Worm (Caenorhabditis elegans) whole organism, L1 larva: ENCODE data around the gene dgk-5.

Source experiments
- Y116A8C.19 ChIP-seq: sonication (generic microtip); optimal IDR thresholded peaks from 2 replicates; lab custom pipeline; 2016; ENCODE audit warnings: missing compliant biosample characterization, missing genetic modification characterization, borderline replicate concordance
- aha-1 ChIP-seq: fragments of 150-350 bp; optimal IDR thresholded peaks from 2 replicates; lab custom pipeline; 2014; ENCODE audit warnings: missing biosample characterization, missing genetic modification characterization
- aly-2 ChIP-seq: fragments of 150-350 bp; optimal IDR thresholded peaks from 2 replicates; lab custom pipeline; 2014; ENCODE audit warnings: missing biosample characterization, missing genetic modification characterization
- blmp-1 ChIP-seq: fragments of 150-350 bp; optimal IDR thresholded peaks from 2 replicates; lab custom pipeline; 2014; ENCODE audit warnings: missing biosample characterization, missing genetic modification characterization
- ceh-8 ChIP-seq: fragments of 200-800 bp; sonication (Bioruptor generic); optimal IDR thresholded peaks from 2 replicates; lab custom pipeline; 2018; ENCODE audit warnings: mild to moderate bottlenecking, missing genetic modification characterization, moderate library complexity, missing compliant biosample characterization
- ces-1 ChIP-seq: fragments of 150-350 bp; optimal IDR thresholded peaks from 2 replicates; lab custom pipeline; 2014; ENCODE audit warnings: missing biosample characterization, missing genetic modification reagents, missing genetic modification characterization
- efl-1 ChIP-seq, 4 experiments: fragments of 150-350 bp; optimal IDR thresholded peaks in 3 of 4; peaks in 1 of 4; 1 replicate in 1 of 4; 2 replicates in 3 of 4; lab custom pipeline; 2014; ENCODE audit warnings: missing biosample characterization in 2 of 4, missing genetic modification characterization in 2 of 4, missing genetic modification reagents in 2 of 4
- egl-27 ChIP-seq, 2 experiments: fragments of 150-350 bp in 1 of 2; sonication (generic microtip); optimal IDR thresholded peaks; 3 replicates each; lab custom pipeline; 2017 to 2018; ENCODE audit warnings: missing biosample characterization in 2 of 2, missing genetic modification characterization in 2 of 2, missing genetic modification reagents in 2 of 2
- fkh-10 ChIP-seq: sonication (generic microtip); optimal IDR thresholded peaks from 2 replicates; lab custom pipeline; 2017; ENCODE audit warnings: missing biosample characterization, missing genetic modification reagents, missing genetic modification characterization
- fkh-4 ChIP-seq: sonication (generic microtip); optimal IDR thresholded peaks from 2 replicates; lab custom pipeline; 2016; ENCODE audit warnings: missing compliant biosample characterization, missing genetic modification characterization, borderline replicate concordance
- fkh-8 ChIP-seq: sonication (generic microtip); optimal IDR thresholded peaks from 2 replicates; lab custom pipeline; 2016; ENCODE audit warnings: mild to moderate bottlenecking, missing genetic modification characterization, missing compliant biosample characterization
- hlh-17 ChIP-seq: fragments of 200-800 bp; sonication (Bioruptor generic); optimal IDR thresholded peaks from 2 replicates; lab custom pipeline; 2018; ENCODE audit warnings: missing genetic modification characterization, mild to moderate bottlenecking, missing compliant biosample characterization, moderate library complexity, borderline replicate concordance
- lin-14 ChIP-seq: fragments of 200-800 bp; sonication (Bioruptor generic); optimal IDR thresholded peaks from 2 replicates; lab custom pipeline; 2018; ENCODE audit warnings: mild to moderate bottlenecking, missing genetic modification characterization, moderate library complexity, missing compliant biosample characterization
- lin-35 ChIP-seq, 2 experiments: fragments of 150-350 bp; optimal IDR thresholded peaks; 2 replicates each; lab custom pipeline; 2014; ENCODE audit warnings: missing biosample characterization in 2 of 2, missing genetic modification characterization in 2 of 2, missing genetic modification reagents in 2 of 2
- mef-2 ChIP-seq: fragments of 150-350 bp; optimal IDR thresholded peaks from 2 replicates; lab custom pipeline; 2014; ENCODE audit warnings: missing biosample characterization, missing genetic modification characterization
- nhr-11 ChIP-seq: fragments of 150-350 bp; optimal IDR thresholded peaks from 2 replicates; lab custom pipeline; 2014; ENCODE audit warnings: missing biosample characterization, missing genetic modification characterization
- nhr-20 ChIP-seq: sonication (generic microtip); optimal IDR thresholded peaks from 2 replicates; lab custom pipeline; 2016; ENCODE audit warnings: mild to moderate bottlenecking, missing genetic modification characterization, missing compliant biosample characterization
- nhr-71 ChIP-seq: sonication (generic microtip); optimal IDR thresholded peaks from 2 replicates; lab custom pipeline; 2016; ENCODE audit warnings: mild to moderate bottlenecking, missing genetic modification characterization, moderate library complexity, missing compliant biosample characterization
- nhr-84 ChIP-seq: sonication (generic microtip); optimal IDR thresholded peaks from 2 replicates; lab custom pipeline; 2017; ENCODE audit warnings: missing biosample characterization, missing genetic modification characterization
- nhr-90 ChIP-seq: sonication (generic microtip); optimal IDR thresholded peaks from 2 replicates; lab custom pipeline; 2016; ENCODE audit warnings: mild to moderate bottlenecking, missing genetic modification characterization, missing compliant biosample characterization; ENCODE audit not compliant: poor library complexity
- pax-3 ChIP-seq: fragments of 200-800 bp; sonication (Bioruptor generic); optimal IDR thresholded peaks from 2 replicates; lab custom pipeline; 2018; ENCODE audit warnings: mild to moderate bottlenecking, missing genetic modification characterization, moderate library complexity, missing compliant biosample characterization
- rnt-1 ChIP-seq: sonication (generic microtip); optimal IDR thresholded peaks from 2 replicates; lab custom pipeline; 2016; ENCODE audit warnings: mild to moderate bottlenecking, missing genetic modification characterization, moderate library complexity, missing compliant biosample characterization
- tlp-1 ChIP-seq: fragments of 150-350 bp; optimal IDR thresholded peaks from 2 replicates; lab custom pipeline; 2014; ENCODE audit warnings: missing biosample characterization, missing genetic modification characterization
- vab-15 ChIP-seq: sonication (generic microtip); optimal IDR thresholded peaks from 2 replicates; lab custom pipeline; 2017; ENCODE audit warnings: missing genotype, mild to moderate bottlenecking, missing genetic modification characterization, missing compliant biosample characterization
- zag-1 ChIP-seq: fragments of 150-350 bp; optimal IDR thresholded peaks from 2 replicates; lab custom pipeline; 2014; ENCODE audit warnings: missing biosample characterization, missing genetic modification characterization
- zip-4 ChIP-seq: fragments of 200-800 bp; sonication (Bioruptor generic); optimal IDR thresholded peaks from 2 replicates; lab custom pipeline; 2018; ENCODE audit warnings: mild to moderate bottlenecking, missing genetic modification characterization, moderate library complexity, missing compliant biosample characterization

Gene dgk-5

DNA sequence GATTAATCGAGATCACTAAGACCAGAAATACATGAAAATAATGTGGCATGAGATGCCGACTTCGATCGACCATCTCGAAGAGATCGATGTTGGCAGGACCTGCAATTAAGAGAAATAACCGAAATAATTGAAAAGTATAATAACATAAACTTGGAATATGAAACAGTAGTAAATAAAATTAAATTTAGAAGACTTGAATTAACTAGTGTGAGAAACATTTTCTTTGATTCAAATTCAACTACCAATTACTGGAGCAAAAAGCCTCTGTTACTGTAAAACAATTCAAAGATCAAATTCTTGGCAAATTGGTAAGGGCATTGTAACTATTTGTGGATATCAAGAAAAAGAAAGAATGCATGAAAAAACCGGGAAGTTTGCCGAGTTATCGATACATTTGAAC is 43.0 kb upstream of the dgk-5 start, which contains the start of gene R05G9R.1:
Gene R05G9R.1, minus strand, starts transcription at position 101 of the 400 bp plus-strand sequence.
- TF ChIP-seq egl-27 (tag; optimal IDR thresholded peaks at IDR 0.05; lab: Kevin White, UChicago) (no peak), pax-3 (no peak), fkh-8 (tag; lab: Kevin White, UChicago) (no peak), efl-1 (optimal IDR thresholded peaks at IDR 0.05; lab: Kevin White, UChicago) (no peak), efl-1 (GFP tag; optimal IDR thresholded peaks at IDR 0.05 in 1 of 2; lab: Kevin White, UChicago) (peak in 1 of 2 experiments; percentile 9), nhr-11 (tag; lab: Kevin White, UChicago) (no peak)

- no peak for TF ChIP-seq fkh-4 (tag; lab: Kevin White, UChicago)
- TF ChIP-seq blmp-1 (tag; lab: Kevin White, UChicago): peak; percentile 65
- TF ChIP-seq Y116A8C.19 (tag; lab: Kevin White, UChicago): no peak
- TF ChIP-seq aly-2 (tag; lab: Kevin White, UChicago): no peak
These were observed 42.5 kb upstream of the dgk-5 start for ce11 chrII:6513357-6513756.

DNA sequence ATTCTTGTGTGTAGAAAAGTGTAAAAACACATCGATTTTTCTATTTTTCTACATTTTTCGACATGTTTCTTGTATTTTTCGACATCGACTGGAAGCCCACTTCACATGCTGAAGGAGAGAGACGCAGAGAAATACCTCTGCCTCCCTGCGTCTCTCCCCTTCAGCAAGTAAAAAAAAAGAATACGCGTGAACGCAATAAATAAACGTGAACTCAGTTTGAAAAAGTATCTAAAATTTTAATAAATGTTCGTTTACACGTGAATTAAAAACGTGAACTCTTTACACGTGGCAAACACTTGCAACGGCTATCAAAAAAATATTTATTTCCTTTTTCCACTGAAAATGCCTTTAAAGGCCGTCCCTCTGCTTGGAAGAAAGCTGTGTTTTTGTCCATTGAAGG is 31.9 kb upstream of the dgk-5 start, which contains the start of gene R05G9.1:
Gene R05G9.1, plus strand, starts transcription at position 343 of the 400 bp plus-strand sequence.
- TF ChIP-seq zag-1 (no peak), lin-14 (GFP tag; lab: Kevin White, UChicago) (peak; percentile 43), efl-1 (optimal IDR thresholded peaks at IDR 0.05; lab: Kevin White, UChicago) (peak; percentile 19 to 35), efl-1 (GFP tag; optimal IDR thresholded peaks at IDR 0.05 in 1 of 2; lab: Kevin White, UChicago) (peak; percentile 1 to 90)

ce11 chrII:6501420-6501819 is 30.5 kb upstream of the dgk-5 start, which contains the start of gene R05G9.3:
TSS of gene R05G9.3 (minus strand) at chrII:6501520.
- TF ChIP-seq nhr-20 (no peak), vab-15 (tag; lab: Kevin White, UChicago) (no peak), mef-2 (tag; lab: Kevin White, UChicago) (no peak), zip-4 (GFP tag; lab: Kevin White, UChicago) (no peak), hlh-17 (no peak), ceh-8 (no peak), nhr-90 (tag; lab: Kevin White, UChicago) (no peak)
- TF ChIP-seq, all 84 proteins: peak for 0

DNA sequence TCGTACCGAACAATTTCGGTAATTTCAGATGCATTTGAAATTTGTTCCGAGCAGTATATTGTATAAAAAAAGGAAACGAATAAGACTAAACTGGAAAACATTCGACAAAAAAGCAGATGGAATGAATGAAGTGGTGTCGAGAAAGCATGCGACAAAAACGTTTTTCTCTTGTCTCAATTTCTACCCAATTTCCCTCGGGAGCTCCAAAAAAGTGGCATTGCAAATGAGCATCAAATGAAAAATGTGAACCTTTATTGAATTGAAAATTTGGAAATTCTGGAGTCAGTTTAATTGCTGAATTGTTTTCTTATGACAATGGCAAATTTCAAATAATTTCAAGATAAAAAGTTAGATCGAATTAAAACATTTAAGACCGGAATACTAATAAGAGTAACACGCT is 29.3 kb upstream of the dgk-5 start, which contains the start of gene R05G9.5:
Gene R05G9.5, minus strand, starts transcription at position 101 of the 400 bp plus-strand sequence.
- TF ChIP-seq lin-14 (GFP tag; lab: Kevin White, UChicago) (peak; percentile 12), nhr-71 (tag; lab: Kevin White, UChicago) (no peak)

DNA sequence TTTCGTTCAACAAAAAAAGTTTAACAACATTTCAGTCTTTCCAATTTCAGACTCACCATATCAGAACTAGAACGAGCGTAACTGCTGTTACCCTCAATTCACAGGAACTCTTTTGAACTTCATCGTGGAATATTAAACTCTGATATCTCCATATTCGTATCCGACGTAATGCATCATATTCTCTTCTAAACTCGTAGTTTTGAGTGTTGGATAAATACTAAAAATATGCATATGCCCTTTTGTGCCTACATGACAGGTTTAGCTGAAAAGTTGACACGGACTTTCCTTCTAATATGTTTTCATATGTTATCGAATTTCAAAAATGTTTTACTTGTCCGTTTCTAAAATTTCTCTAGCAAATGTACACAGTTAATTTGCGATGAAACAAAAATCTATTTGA is 28.2 kb upstream of the dgk-5 start, which contains the start of gene twk-49:
Gene twk-49, minus strand, starts transcription at position 101 of the 400 bp plus-strand sequence.
- TF ChIP-seq nhr-71 (tag; lab: Kevin White, UChicago): no peak
- no peak for TF ChIP-seq fkh-10
- TF ChIP-seq rnt-1 (tag; lab: Kevin White, UChicago): no peak
- no peak for TF ChIP-seq fkh-8 (tag; lab: Kevin White, UChicago)
- no peak for TF ChIP-seq ces-1 (GFP tag; lab: Kevin White, UChicago)
- TF ChIP-seq lin-35 (GFP tag; optimal IDR thresholded peaks at IDR 0.05; lab: Kevin White, UChicago): no peak
- TF ChIP-seq tlp-1 (tag; lab: Kevin White, UChicago): no peak
- TF ChIP-seq nhr-84: no peak

ce11 chrII:6498609-6499008 is 27.7 kb upstream of the dgk-5 start:
- TF ChIP-seq fkh-10 (peak; percentile 44), aha-1 (tag; lab: Kevin White, UChicago) (no peak), lin-14 (GFP tag; lab: Kevin White, UChicago) (peak; percentile 59)
- TF ChIP-seq, all 84 proteins: peak for 2
